Fruit fly (Drosophila melanogaster) whole organism, wandering third instar larva: ENCODE results near the gene Cyt-c-p.
A peak's percentile ranks its signal among the peaks of the same experiment; 100 is the strongest.

ENCODE experiments used
- Abd-B ChIP-seq: fragments of >200 bp; optimal IDR thresholded peaks from 2 replicates; lab custom pipeline; 2017; ENCODE audit warnings: missing biosample characterization, missing genetic modification characterization
- CG32264 ChIP-seq: fragments of 200-800 bp; sonication (Bioruptor generic); optimal IDR thresholded peaks from 2 replicates; lab custom pipeline; 2016; ENCODE audit warnings: missing biosample characterization, missing genetic modification characterization
- CG9705 ChIP-seq: fragments of 200-800 bp; sonication (Bioruptor generic); optimal IDR thresholded peaks from 2 replicates; lab custom pipeline; 2018; ENCODE audit warnings: missing biosample characterization, mild to moderate bottlenecking, missing genetic modification characterization
- CrebA ChIP-seq: fragments of 200-800 bp; sonication (Bioruptor generic); optimal IDR thresholded peaks from 2 replicates; lab custom pipeline; 2016; ENCODE audit warnings: missing biosample characterization, mild to moderate bottlenecking, missing genetic modification characterization, borderline replicate concordance
- Dfd ChIP-seq: fragments of >200 bp; optimal IDR thresholded peaks from 2 replicates; lab custom pipeline; 2017; ENCODE audit warnings: missing biosample characterization, missing genetic modification characterization
- Dif ChIP-seq: fragments of 200-275, 200-300 bp; sonication (Bioruptor generic); optimal IDR thresholded peaks from 2 replicates; lab custom pipeline; 2018; ENCODE audit warnings: missing biosample characterization, missing genetic modification characterization; ENCODE audit not compliant: partially characterized antibody
- GATAd ChIP-seq: sonication (Bioruptor generic); optimal IDR thresholded peaks from 2 replicates; lab custom pipeline; 2016; ENCODE audit warnings: missing biosample characterization, missing genetic modification characterization
- HLH106 ChIP-seq: fragments of 200-800 bp; optimal IDR thresholded peaks from 3 replicates; lab custom pipeline; 2019; ENCODE audit warnings: missing biosample characterization, mild to moderate bottlenecking, missing genetic modification characterization, moderate library complexity
- Hnf4 ChIP-seq: fragments of 200-800 bp; sonication (Bioruptor generic); optimal IDR thresholded peaks from 2 replicates; lab custom pipeline; 2016; ENCODE audit warnings: missing biosample characterization, mild to moderate bottlenecking, missing genetic modification characterization
- Hr78 ChIP-seq: fragments of >200 bp; optimal IDR thresholded peaks from 2 replicates; lab custom pipeline; 2017; ENCODE audit warnings: missing biosample characterization, missing genetic modification characterization
- Hr83 ChIP-seq: fragments of 200-300 bp; sonication (Bioruptor generic); optimal IDR thresholded peaks from 2 replicates; lab custom pipeline; 2016; ENCODE audit warnings: missing biosample characterization, mild to moderate bottlenecking, missing genetic modification characterization, moderate library complexity; ENCODE audit not compliant: poor library complexity, severe bottlenecking
- Jra ChIP-seq: sonication (Bioruptor generic); optimal IDR thresholded peaks from 2 replicates; lab custom pipeline; 2016; ENCODE audit warnings: missing biosample characterization, missing genetic modification characterization
- Mio ChIP-seq: sonication (Bioruptor generic); optimal IDR thresholded peaks from 2 replicates; lab custom pipeline; 2016; ENCODE audit warnings: missing biosample characterization, missing genetic modification characterization
- Myc ChIP-seq: fragments of >200 bp; optimal IDR thresholded peaks from 2 replicates; lab custom pipeline; 2017
- N ChIP-seq: fragments of >200 bp; optimal IDR thresholded peaks from 2 replicates; lab custom pipeline; 2018; ENCODE audit warnings: missing biosample characterization, missing external identifiers, missing genetic modification characterization
- OdsH ChIP-seq: fragments of 200-800 bp; sonication (Bioruptor generic); optimal IDR thresholded peaks from 2 replicates; lab custom pipeline; 2016; ENCODE audit warnings: missing biosample characterization, mild to moderate bottlenecking, missing genetic modification characterization
- Rel ChIP-seq, 2 experiments: fragments of 200-800 bp; sonication (Bioruptor generic) in 1 of 2; optimal IDR thresholded peaks; 2 replicates in 1 of 2; 3 replicates in 1 of 2; lab custom pipeline; 2016 to 2019; ENCODE audit warnings: mild to moderate bottlenecking in 2 of 2, missing biosample characterization in 2 of 2, missing genetic modification characterization in 2 of 2, moderate library complexity in 1 of 2
- Sp1 ChIP-seq: fragments of 200-800 bp; sonication (Bioruptor generic); optimal IDR thresholded peaks from 3 replicates; lab custom pipeline; 2019; ENCODE audit warnings: missing biosample characterization, mild to moderate bottlenecking, missing genetic modification characterization, moderate library complexity
- Vsx2 ChIP-seq: fragments of 200-300, 225-300 bp; sonication (Bioruptor generic); optimal IDR thresholded peaks from 2 replicates; lab custom pipeline; 2018; ENCODE audit warnings: missing biosample characterization, missing genetic modification characterization; ENCODE audit not compliant: partially characterized antibody
- br ChIP-seq: fragments of 200-800 bp; sonication (Bioruptor generic); optimal IDR thresholded peaks from 2 replicates; lab custom pipeline; 2016; ENCODE audit warnings: missing biosample characterization, missing genetic modification characterization
- brk ChIP-seq: fragments of 200-800 bp; sonication (Bioruptor generic); optimal IDR thresholded peaks from 2 replicates; lab custom pipeline; 2016; ENCODE audit warnings: missing biosample characterization, mild to moderate bottlenecking, missing genetic modification characterization
- dl ChIP-seq, 2 experiments: fragments of 175-275, 200-275 bp in 1 of 2; fragments of 200-275 bp in 1 of 2; sonication (Bioruptor generic); optimal IDR thresholded peaks; lab custom pipeline; 2018; ENCODE audit warnings: mild to moderate bottlenecking in 2 of 2, missing biosample characterization in 2 of 2, missing genetic modification characterization in 2 of 2, moderate library complexity in 2 of 2; ENCODE audit not compliant: partially characterized antibody in 2 of 2, insufficient read depth in 1 of 2
- dmrt93B ChIP-seq: fragments of 200-800 bp; sonication (Bioruptor generic); optimal IDR thresholded peaks from 2 replicates; lab custom pipeline; 2018; ENCODE audit warnings: missing biosample characterization, mild to moderate bottlenecking, missing genetic modification characterization
- dsf ChIP-seq: sonication (Bioruptor generic); optimal IDR thresholded peaks from 2 replicates; lab custom pipeline; 2016; ENCODE audit warnings: missing biosample characterization, missing genetic modification characterization, borderline replicate concordance
- ey ChIP-seq: fragments of 200-800 bp; sonication (Bioruptor generic); optimal IDR thresholded peaks from 2 replicates; lab custom pipeline; 2016; ENCODE audit warnings: missing biosample characterization, missing genetic modification characterization
- foxo ChIP-seq, 2 experiments: fragments of 200-800 bp; sonication (Bioruptor generic); optimal IDR thresholded peaks; 2 replicates in 1 of 2; 3 replicates in 1 of 2; lab custom pipeline; 2016 to 2017; ENCODE audit warnings: missing biosample characterization in 2 of 2, missing genetic modification characterization in 2 of 2
- fru ChIP-seq: fragments of 200-800 bp; sonication (Bioruptor generic); optimal IDR thresholded peaks from 3 replicates; lab custom pipeline; 2016; ENCODE audit warnings: missing biosample characterization, mild to moderate bottlenecking, missing genetic modification characterization
- h ChIP-seq: fragments of 200-800 bp; sonication (Bioruptor generic); optimal IDR thresholded peaks from 3 replicates; lab custom pipeline; 2016; ENCODE audit warnings: missing biosample characterization, mild to moderate bottlenecking, missing genetic modification characterization
- jim ChIP-seq: fragments of 175-275, 200-325 bp; sonication (Bioruptor generic); optimal IDR thresholded peaks from 2 replicates; lab custom pipeline; 2016; ENCODE audit warnings: missing biosample characterization, mild to moderate bottlenecking, missing genetic modification characterization
- lola ChIP-seq: fragments of >200 bp; optimal IDR thresholded peaks from 2 replicates; lab custom pipeline; 2017; ENCODE audit warnings: missing biosample characterization, missing genetic modification characterization
- pan ChIP-seq: fragments of >200 bp; optimal IDR thresholded peaks from 2 replicates; lab custom pipeline; 2017
- psq ChIP-seq: fragments of 200-800 bp; sonication (Bioruptor generic); optimal IDR thresholded peaks from 3 replicates; lab custom pipeline; 2017; ENCODE audit warnings: missing biosample characterization, mild to moderate bottlenecking, missing genetic modification characterization, moderate library complexity
- rgr ChIP-seq: fragments of 200-800 bp; sonication (Bioruptor generic); optimal IDR thresholded peaks from 3 replicates; lab custom pipeline; 2016; ENCODE audit warnings: missing biosample characterization, mild to moderate bottlenecking, missing genetic modification characterization
- sage ChIP-seq: fragments of 200-800 bp; sonication (Bioruptor generic); optimal IDR thresholded peaks from 2 replicates; lab custom pipeline; 2016; ENCODE audit warnings: missing biosample characterization, mild to moderate bottlenecking, missing genetic modification characterization
- sv ChIP-seq: fragments of 200-800 bp; sonication (Bioruptor generic); optimal IDR thresholded peaks from 3 replicates; lab custom pipeline; 2016; ENCODE audit warnings: missing biosample characterization, missing genetic modification characterization
- tai ChIP-seq: sonication (Bioruptor generic); optimal IDR thresholded peaks from 2 replicates; lab custom pipeline; 2016; ENCODE audit warnings: missing biosample characterization, missing genetic modification characterization
- usp ChIP-seq: fragments of >200 bp; optimal IDR thresholded peaks from 2 replicates; lab custom pipeline; 2017; ENCODE audit warnings: missing biosample characterization, missing genetic modification characterization
- woc ChIP-seq: sonication (Bioruptor generic); optimal IDR thresholded peaks from 2 replicates; lab custom pipeline; 2016; ENCODE audit warnings: missing biosample characterization, mild to moderate bottlenecking, missing genetic modification characterization

The Cyt-c-p gene

DNA sequence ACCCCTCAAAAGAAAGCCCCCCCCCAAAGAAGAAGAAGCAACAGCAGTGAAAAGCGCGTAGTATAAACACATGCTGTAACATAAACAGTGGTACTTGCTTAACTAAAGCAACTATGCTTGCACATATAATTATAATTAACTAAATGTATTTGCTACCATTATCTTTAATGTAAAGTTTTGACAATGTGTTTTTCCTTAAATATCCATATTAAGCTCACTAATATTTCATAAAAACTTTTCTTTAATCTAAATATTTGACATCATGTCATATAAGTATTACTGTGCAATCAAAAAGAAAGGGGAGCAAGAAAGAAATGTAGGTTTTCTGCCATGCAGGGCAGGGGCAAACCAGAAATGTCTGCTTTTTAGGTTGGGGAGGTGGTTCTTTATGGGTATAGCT lies 3.0 kb upstream of the Cyt-c-p start:
- no peak for TF ChIP-seq sage (GFP tag; lab: Kevin White, UChicago)

DNA sequence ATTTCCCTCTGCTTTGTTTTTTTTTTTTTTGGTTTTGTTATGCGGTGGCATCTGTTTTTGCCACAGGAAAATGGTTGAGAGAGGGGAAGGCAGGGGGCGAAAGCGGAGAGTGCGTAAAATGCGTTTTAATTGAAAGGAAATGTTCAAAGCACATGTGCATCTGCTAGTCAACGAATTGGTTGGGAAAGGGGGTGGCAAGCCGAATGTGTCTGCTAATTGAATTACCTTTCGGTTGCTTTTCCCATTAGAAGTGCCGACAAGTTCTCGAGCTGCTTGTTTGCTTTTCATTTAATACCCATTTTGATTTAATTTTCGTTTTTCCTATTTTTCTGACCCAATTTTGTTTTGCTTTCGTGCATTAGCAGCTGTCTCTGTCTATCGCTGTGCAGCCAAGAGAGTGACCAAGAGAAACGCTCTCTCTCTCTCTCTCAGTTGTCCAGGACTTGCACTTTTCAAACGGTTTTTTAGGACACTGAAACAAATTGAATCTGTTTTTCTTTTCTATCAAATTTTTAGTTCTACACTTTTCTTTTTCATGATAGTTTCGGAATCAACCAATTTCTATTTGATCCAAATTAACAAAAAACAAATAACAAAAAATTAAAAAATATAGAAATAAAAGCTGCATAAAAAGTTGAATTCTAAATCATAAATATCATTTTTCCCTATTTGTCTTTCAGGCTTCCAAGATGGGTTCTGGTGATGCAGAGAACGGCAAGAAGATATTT lies 1.1 kb upstream of the Cyt-c-p start:
- no peak for TF ChIP-seq pan
- TF ChIP-seq ey (GFP tag; lab: Kevin White, UChicago), result no peak
- no peak for TF ChIP-seq psq (GFP tag; lab: Kevin White, UChicago)
- TF ChIP-seq Vsx2, result no peak
- TF ChIP-seq Hr78, result no peak
- no peak for TF ChIP-seq foxo (GFP tag; optimal IDR thresholded peaks at IDR 0.05; lab: Kevin White, UChicago)
- no peak for TF ChIP-seq dmrt93B
- TF ChIP-seq woc, result no peak
- TF ChIP-seq dl (GFP tag; optimal IDR thresholded peaks at IDR 0.05; lab: Kevin White, UChicago; ENCODE audit: insufficient read depth in 1 of 2, partially characterized antibody in 2 of 2), result no peak
- no peak for TF ChIP-seq Sp1
- TF ChIP-seq sv (GFP tag; lab: Kevin White, UChicago), result no peak
- no peak for TF ChIP-seq brk
- no peak for TF ChIP-seq Hr83 (GFP tag; lab: Kevin White, UChicago)
- TF ChIP-seq Myc (lab: Kevin White, UChicago), result no peak
- TF ChIP-seq jim (GFP tag; lab: Kevin White, UChicago), result no peak
- no peak for TF ChIP-seq Rel (GFP tag; optimal IDR thresholded peaks at IDR 0.05; lab: Kevin White, UChicago)
- no peak for TF ChIP-seq Rel (tag; optimal IDR thresholded peaks at IDR 0.05; lab: Kevin White, UChicago)
- TF ChIP-seq sage (GFP tag; lab: Kevin White, UChicago), result no peak

dm6 chr2L:16720707-16721700 lies 1.3 kb downstream of the Cyt-c-p start:
- TF ChIP-seq lola (GFP tag; lab: Kevin White, UChicago) (no peak), h (GFP tag; lab: Kevin White, UChicago) (peak; percentile 98), HLH106 (tag; lab: Kevin White, UChicago) (peak; percentile 96), psq (GFP tag; lab: Kevin White, UChicago) (peak; percentile 95), br (GFP tag; lab: Kevin White, UChicago) (peak; percentile 92), usp (GFP tag; lab: Kevin White, UChicago) (no peak), sage (GFP tag; lab: Kevin White, UChicago) (peak; percentile 94), jim (GFP tag; lab: Kevin White, UChicago) (no peak), Rel (GFP tag; optimal IDR thresholded peaks at IDR 0.05; lab: Kevin White, UChicago) (peak; percentile 85), Rel (tag; optimal IDR thresholded peaks at IDR 0.05; lab: Kevin White, UChicago) (peak; percentile 93), dsf (GFP tag; lab: Kevin White, UChicago) (peak; percentile 87), Sp1 (peak; percentile 96), GATAd (GFP tag; lab: Kevin White, UChicago) (peak; percentile 91), sv (GFP tag; lab: Kevin White, UChicago) (peak; percentile 93), Abd-B (GFP tag; lab: Kevin White, UChicago) (no peak), Hr78 (no peak), CrebA (GFP tag; lab: Kevin White, UChicago) (no peak), Vsx2 (no peak), CG32264 (GFP tag; lab: Kevin White, UChicago) (peak; percentile 87), OdsH (GFP tag; lab: Kevin White, UChicago) (peak; percentile 98), Hnf4 (GFP tag; lab: Kevin White, UChicago) (peak; percentile 97), woc (peak; percentile 86), Myc (lab: Kevin White, UChicago) (no peak), CG9705 (peak; percentile 63), Dif (GFP tag; lab: Kevin White, UChicago) (peak; percentile 58), Mio (GFP tag; lab: Kevin White, UChicago) (peak; percentile 38), dl (GFP tag; optimal IDR thresholded peaks at IDR 0.05; lab: Kevin White, UChicago; ENCODE audit: insufficient read depth in 1 of 2, partially characterized antibody in 2 of 2) (no peak), brk (peak; percentile 97), pan (no peak), Jra (GFP tag; lab: Kevin White, UChicago) (peak; percentile 96), fru (GFP tag; lab: Kevin White, UChicago) (peak; percentile 96), Hr83 (GFP tag; lab: Kevin White, UChicago) (peak; percentile 25), N (no peak), rgr (GFP tag; lab: Kevin White, UChicago) (peak; percentile 98), foxo (GFP tag; optimal IDR thresholded peaks at IDR 0.05; lab: Kevin White, UChicago) (peak; percentile 73 to 98), dmrt93B (peak; percentile 93), Dfd (GFP tag; lab: Kevin White, UChicago) (peak; percentile 64), ey (GFP tag; lab: Kevin White, UChicago) (peak; percentile 97), tai (GFP tag; lab: Kevin White, UChicago) (peak; percentile 94)
- TF ChIP-seq, all 38 proteins: peak for 27
